Fruit fly (Drosophila melanogaster): ENCODE measurements around the gene Mhc.
A peak's percentile ranks its signal among the peaks of the same experiment; 100 is the strongest.

Gene Mhc

DNA sequence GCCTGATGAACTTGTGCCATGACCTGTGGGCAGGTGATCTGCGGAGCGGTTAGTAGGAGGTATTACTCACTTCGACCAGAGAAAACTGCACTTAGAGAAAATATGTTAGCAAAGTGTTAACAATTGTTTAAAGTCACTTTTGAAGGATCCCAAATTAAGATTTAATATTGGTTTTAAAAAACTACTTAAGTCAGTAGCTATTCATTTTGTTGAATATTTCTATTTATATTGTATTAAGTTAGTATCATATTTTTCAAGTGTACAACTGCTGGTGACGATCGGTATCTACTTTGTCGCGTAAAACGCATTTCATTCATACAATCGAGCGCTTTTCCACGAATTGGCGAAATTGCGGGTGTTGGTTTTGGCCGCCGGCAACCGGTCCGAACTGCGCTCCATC, 37.3 kb downstream of the Mhc start:
- TF ChIP-seq row (GFP tag; IDR thresholded peaks at IDR 0.05) (peak; percentile 30; the same call in 2 of the 3 replicates), seq (GFP tag; IDR thresholded peaks at IDR 0.05) (no peak), Nf-YB (GFP tag; optimal IDR thresholded peaks at IDR 0.05) (no peak), CG7357 (GFP tag; IDR thresholded peaks at IDR 0.05) (no peak), Sox102F (GFP tag; optimal IDR thresholded peaks at IDR 0.05) (peak; percentile 5), gem (tag; optimal IDR thresholded peaks at IDR 0.05) (peak; percentile 31), CrebB (tag; optimal IDR thresholded peaks at IDR 0.05) (no peak), CG1233 (GFP tag; optimal IDR thresholded peaks at IDR 0.05) (no peak)

DNA sequence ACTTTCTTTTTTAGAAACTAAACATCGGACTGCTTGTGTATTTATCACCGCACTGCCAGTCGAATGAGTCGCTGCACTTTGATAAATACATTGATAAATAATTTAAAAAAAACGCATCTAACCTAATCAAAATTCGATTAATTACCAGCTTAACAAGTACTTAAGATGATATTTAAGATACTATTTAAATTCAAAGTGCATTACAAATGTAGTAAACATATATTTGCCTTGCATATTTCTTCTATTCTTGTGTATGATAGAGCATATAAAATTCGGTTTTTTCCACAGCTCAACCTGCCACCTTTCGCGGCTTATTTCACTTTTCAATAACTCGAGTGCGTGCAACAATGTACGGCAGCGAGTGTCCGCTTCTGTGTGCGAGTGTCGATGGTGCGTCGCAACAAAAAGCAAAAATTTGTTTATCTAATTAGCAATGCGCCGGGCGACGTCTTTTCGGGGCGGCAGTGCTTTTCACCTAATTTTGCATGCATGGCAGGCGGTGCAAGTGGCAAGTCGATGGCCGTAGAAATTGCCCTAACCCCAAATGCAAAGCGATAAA, 38.1 kb downstream of the Mhc start, which contains the start of gene CG13272:
Gene CG13272 (plus strand): TSS at position 509 of the 559 bp plus-strand sequence.
- TF ChIP-seq D19A (tag; optimal IDR thresholded peaks at IDR 0.05) (peak; percentile 80), wor (GFP tag; IDR thresholded peaks at IDR 0.05) (no peak), zfh1 (GFP tag; IDR thresholded peaks at IDR 0.05) (no peak), CG1529 (GFP tag; optimal IDR thresholded peaks at IDR 0.05) (no peak), CG10431 (GFP tag; optimal IDR thresholded peaks at IDR 0.05) (no peak), jing (GFP tag; optimal IDR thresholded peaks at IDR 0.05) (no peak), unc-4 (GFP tag; IDR thresholded peaks at IDR 0.05; ENCODE audit: partially characterized antibody) (no peak), tin (GFP tag; optimal IDR thresholded peaks at IDR 0.05) (no peak), CG10366 (GFP tag; IDR thresholded peaks at IDR 0.05) (no peak), wek (GFP tag; optimal IDR thresholded peaks at IDR 0.05) (no peak), Mes4 (GFP tag; optimal IDR thresholded peaks at IDR 0.05) (no peak), kni (GFP tag; optimal IDR thresholded peaks at IDR 0.05) (peak; percentile 41), Nf-YA (GFP tag; IDR thresholded peaks at IDR 0.05) (no peak), vvl (GFP tag; IDR thresholded peaks at IDR 0.05) (peak; percentile 20; the same call in 1 of the 2 replicates), Blimp-1 (GFP tag; optimal IDR thresholded peaks at IDR 0.05) (peak; percentile 82)

DNA sequence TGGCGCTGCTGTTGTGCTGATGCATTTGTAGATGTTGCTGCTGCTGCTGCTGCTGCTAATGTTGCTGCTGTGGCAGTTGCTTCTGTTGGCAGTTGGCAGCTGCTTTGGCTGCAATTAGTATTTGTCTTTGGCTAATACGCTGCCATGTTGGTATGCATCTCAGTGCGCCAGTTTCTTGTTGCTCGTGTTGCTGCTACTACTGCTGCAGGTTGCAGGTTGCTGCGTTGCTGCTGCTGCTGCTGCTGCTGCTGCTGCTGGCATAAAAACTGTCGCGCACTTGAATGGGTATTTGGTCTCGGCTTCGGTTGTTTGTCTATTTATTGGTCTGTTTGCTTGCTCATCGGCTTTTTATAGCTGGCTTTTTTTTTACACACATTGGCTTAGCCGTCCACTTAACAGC, 42.4 kb downstream of the Mhc start:
- TF ChIP-seq yki (optimal IDR thresholded peaks at IDR 0.05): no peak
- no peak for TF ChIP-seq CG14441 (GFP tag; IDR thresholded peaks at IDR 0.05)
- TF ChIP-seq lov (optimal IDR thresholded peaks at IDR 0.05): no peak
- no peak for TF ChIP-seq lov (GFP tag; IDR thresholded peaks at IDR 0.05)
- TF ChIP-seq HmgD (GFP tag; optimal IDR thresholded peaks at IDR 0.05): no peak
- TF ChIP-seq gem (tag; optimal IDR thresholded peaks at IDR 0.05): no peak
- no peak for TF ChIP-seq CG17568 (GFP tag; optimal IDR thresholded peaks at IDR 0.05)
- TF ChIP-seq CG4404 (GFP tag; IDR thresholded peaks at IDR 0.05): no peak
- TF ChIP-seq zen (tag; optimal IDR thresholded peaks at IDR 0.05): no peak
- no peak for TF ChIP-seq HHEX (GFP tag; optimal IDR thresholded peaks at IDR 0.05)
- TF ChIP-seq B-H1 (GFP tag; IDR thresholded peaks at IDR 0.05): no peak

DNA sequence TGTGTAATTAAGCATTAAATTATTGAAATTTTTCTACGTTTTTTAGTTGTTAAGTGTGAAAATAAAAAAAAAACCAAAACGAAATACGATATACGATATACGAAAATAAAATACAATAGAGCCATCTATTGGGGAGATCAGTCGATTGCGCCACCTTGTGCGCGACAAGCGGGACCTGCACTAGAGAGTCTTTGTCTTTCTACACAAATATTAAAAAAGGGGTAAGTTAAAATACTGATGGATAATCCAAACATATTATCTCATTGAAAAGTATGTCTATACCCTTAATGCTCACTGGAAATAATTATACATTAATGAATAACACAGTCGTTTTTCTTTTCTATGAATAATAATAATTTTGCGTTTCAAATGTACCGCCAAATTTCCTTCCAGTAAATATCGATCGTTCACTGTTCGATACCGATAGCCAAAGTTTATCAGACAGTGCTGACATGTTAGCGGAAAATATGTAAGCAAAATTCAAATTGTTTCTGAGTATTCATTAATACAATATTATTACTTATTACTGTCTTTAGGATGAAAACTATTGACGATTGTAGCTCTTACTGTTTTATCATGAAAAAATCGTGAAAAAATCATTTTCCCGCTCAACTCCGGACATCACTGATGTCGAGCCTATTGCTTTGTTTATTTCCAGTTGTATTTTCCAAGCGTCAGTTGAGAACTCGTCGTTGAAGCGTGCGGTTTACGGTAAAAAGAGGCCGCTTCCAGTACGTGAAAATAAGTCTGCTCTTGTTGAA, 49.8 kb downstream of the Mhc start, which contains the start of gene mdy:
Gene mdy (plus strand): TSS at position 672 of the 761 bp plus-strand sequence.
- TF ChIP-seq tna (GFP tag; IDR thresholded peaks at IDR 0.05; ENCODE audit: partially characterized antibody) (no peak), CG8478 (optimal IDR thresholded peaks at IDR 0.05) (no peak), croc (GFP tag; conservative IDR thresholded peaks at IDR 0.05) (no peak), CG8388 (GFP tag; optimal IDR thresholded peaks at IDR 0.05) (peak; percentile 52), salm (tag; optimal IDR thresholded peaks at IDR 0.05) (no peak), CG14441 (GFP tag; IDR thresholded peaks at IDR 0.05) (peak; percentile 47), HLHmδ (GFP tag; optimal IDR thresholded peaks at IDR 0.05) (no peak), fd96Cb (tag; optimal IDR thresholded peaks at IDR 0.05) (peak; percentile 12), Bteb2 (GFP tag; optimal IDR thresholded peaks at IDR 0.05) (peak; percentile 47), CG2875 (GFP tag; optimal IDR thresholded peaks at IDR 0.05) (no peak), CG17186 (GFP tag; optimal IDR thresholded peaks at IDR 0.05) (peak; percentile 7), CG3065 (GFP tag; optimal IDR thresholded peaks at IDR 0.05) (peak; percentile 4), lov (optimal IDR thresholded peaks at IDR 0.05) (no peak), lov (GFP tag; IDR thresholded peaks at IDR 0.05) (0 out of 3 replicates have a peak, but pooled peaks have one; percentile 56), CG31224 (GFP tag; IDR thresholded peaks at IDR 0.05) (peak; percentile 38; the same call in 1 of the 2 replicates), grau (tag; optimal IDR thresholded peaks at IDR 0.05) (peak; percentile 63)

All from whole organism, embryonic.